Fruit fly (Drosophila melanogaster): Measurements from ENCODE around the gene Cpr64Ad.

Cpr64Ad gene

DNA sequence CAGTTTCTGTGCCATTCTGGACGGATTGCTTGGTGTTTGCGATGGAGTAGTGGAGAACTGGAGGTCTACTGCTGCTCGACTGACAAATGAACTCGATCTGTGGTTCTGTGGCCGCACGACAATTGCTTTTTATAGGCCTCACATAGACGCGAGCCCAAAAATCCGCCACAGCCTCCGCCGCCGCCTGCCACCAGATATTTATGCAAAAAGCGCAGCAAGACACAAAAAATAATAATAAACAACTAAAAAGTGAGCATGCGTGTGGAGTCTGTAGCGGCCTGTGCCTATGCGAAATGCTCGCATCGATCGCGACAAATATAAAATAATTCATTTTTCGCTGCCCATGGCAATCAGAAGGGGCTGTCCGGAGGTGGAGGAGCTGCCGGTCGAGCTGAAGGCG lies 6.1 kb upstream of the Cpr64Ad start, which contains the start of gene Cpr64Aa:
Gene Cpr64Aa (minus strand): TSS at position 101 of the 400 bp plus-strand sequence.
- TF ChIP-seq D1 (tag; optimal IDR thresholded peaks at IDR 0.05) (no peak), Ets98B (GFP tag; IDR thresholded peaks at IDR 0.05) (no peak), rn (GFP tag; IDR thresholded peaks at IDR 0.05) (no peak), CG12605 (GFP tag; IDR thresholded peaks at IDR 0.05) (no peak), CG14655 (GFP tag; optimal IDR thresholded peaks at IDR 0.05) (no peak), CG10348 (GFP tag; IDR thresholded peaks at IDR 0.05) (no peak), Pif1B (GFP tag; optimal IDR thresholded peaks at IDR 0.05) (no peak), CG13204 (GFP tag; optimal IDR thresholded peaks at IDR 0.05) (no peak), CG17806 (tag; optimal IDR thresholded peaks at IDR 0.05) (no peak), CG8301 (tag; optimal IDR thresholded peaks at IDR 0.05) (no peak), EcR (GFP tag; optimal IDR thresholded peaks at IDR 0.05) (no peak), CG4496 (GFP tag; IDR thresholded peaks at IDR 0.05) (no peak), CG34367 (tag; optimal IDR thresholded peaks at IDR 0.05) (no peak), gl (tag; optimal IDR thresholded peaks at IDR 0.05) (no peak), Pif1A (GFP tag; optimal IDR thresholded peaks at IDR 0.05) (no peak), CG9948 (tag; optimal IDR thresholded peaks at IDR 0.05) (no peak), CG15710 (tag; optimal IDR thresholded peaks at IDR 0.05) (no peak)

dm6 chr3L:4209731-4210130 lies 5.4 kb upstream of the Cpr64Ad start:
- TF ChIP-seq CG4496 (GFP tag; IDR thresholded peaks at IDR 0.05) (peak; percentile 83), CG34367 (tag; optimal IDR thresholded peaks at IDR 0.05) (no peak), CG14655 (GFP tag; optimal IDR thresholded peaks at IDR 0.05) (no peak), CG17806 (tag; optimal IDR thresholded peaks at IDR 0.05) (no peak), CG13204 (GFP tag; optimal IDR thresholded peaks at IDR 0.05) (no peak), CG10348 (GFP tag; IDR thresholded peaks at IDR 0.05) (no peak), Snoo (tag; optimal IDR thresholded peaks at IDR 0.05) (no peak), Ets98B (GFP tag; IDR thresholded peaks at IDR 0.05) (peak; percentile 79), CG8159 (tag; optimal IDR thresholded peaks at IDR 0.05) (no peak), CG32121 (GFP tag; IDR thresholded peaks at IDR 0.05) (peak; percentile 88), gl (tag; optimal IDR thresholded peaks at IDR 0.05) (no peak), CG9948 (tag; optimal IDR thresholded peaks at IDR 0.05) (peak; percentile 4), rn (GFP tag; IDR thresholded peaks at IDR 0.05) (no peak), D1 (tag; optimal IDR thresholded peaks at IDR 0.05) (no peak), Pif1B (GFP tag; optimal IDR thresholded peaks at IDR 0.05) (no peak), Pif1A (GFP tag; optimal IDR thresholded peaks at IDR 0.05) (no peak), CG15710 (tag; optimal IDR thresholded peaks at IDR 0.05) (no peak), EcR (GFP tag; optimal IDR thresholded peaks at IDR 0.05) (no peak), CG12605 (GFP tag; IDR thresholded peaks at IDR 0.05) (no peak), CG8301 (tag; optimal IDR thresholded peaks at IDR 0.05) (peak; percentile 45), fd96Ca (GFP tag; IDR thresholded peaks at IDR 0.05) (peak; percentile 61)

- no peak for TF ChIP-seq CG8301 (tag; optimal IDR thresholded peaks at IDR 0.05)
- TF ChIP-seq CG14655 (GFP tag; optimal IDR thresholded peaks at IDR 0.05), result no peak
- no peak for TF ChIP-seq CG32121 (GFP tag; IDR thresholded peaks at IDR 0.05)
- no peak for TF ChIP-seq rn (GFP tag; IDR thresholded peaks at IDR 0.05)
- TF ChIP-seq Pif1B (GFP tag; optimal IDR thresholded peaks at IDR 0.05), result no peak
- TF ChIP-seq fd96Ca (GFP tag; IDR thresholded peaks at IDR 0.05), result no peak
- TF ChIP-seq Snoo (tag; optimal IDR thresholded peaks at IDR 0.05), result no peak
- no peak for TF ChIP-seq CG9948 (tag; optimal IDR thresholded peaks at IDR 0.05)
- no peak for TF ChIP-seq CG8159 (tag; optimal IDR thresholded peaks at IDR 0.05)
- TF ChIP-seq Pif1A (GFP tag; optimal IDR thresholded peaks at IDR 0.05), result no peak
- no peak for TF ChIP-seq CG34367 (tag; optimal IDR thresholded peaks at IDR 0.05)
- TF ChIP-seq Ets98B (GFP tag; IDR thresholded peaks at IDR 0.05), result no peak
- no peak for TF ChIP-seq CG12605 (GFP tag; IDR thresholded peaks at IDR 0.05)
- no peak for TF ChIP-seq CG17806 (tag; optimal IDR thresholded peaks at IDR 0.05)
These were observed 3.7 kb upstream of the Cpr64Ad start, which contains the start of gene Cpr64Ab for dm6 chr3L:4211440-4211839. Gene Cpr64Ab (minus strand): TSS chr3L:4211540.

- TF ChIP-seq CG13204 (GFP tag; optimal IDR thresholded peaks at IDR 0.05) (no peak), CG8159 (tag; optimal IDR thresholded peaks at IDR 0.05) (no peak), Pif1B (GFP tag; optimal IDR thresholded peaks at IDR 0.05) (no peak), Ets98B (GFP tag; IDR thresholded peaks at IDR 0.05) (no peak), CG8301 (tag; optimal IDR thresholded peaks at IDR 0.05) (no peak), CG34367 (tag; optimal IDR thresholded peaks at IDR 0.05) (no peak), CG12605 (GFP tag; IDR thresholded peaks at IDR 0.05) (no peak), CG4496 (GFP tag; IDR thresholded peaks at IDR 0.05) (no peak), fd96Ca (GFP tag; IDR thresholded peaks at IDR 0.05) (no peak), rn (GFP tag; IDR thresholded peaks at IDR 0.05) (no peak), EcR (GFP tag; optimal IDR thresholded peaks at IDR 0.05) (no peak), CG14655 (GFP tag; optimal IDR thresholded peaks at IDR 0.05) (no peak), CG9948 (tag; optimal IDR thresholded peaks at IDR 0.05) (no peak), Snoo (tag; optimal IDR thresholded peaks at IDR 0.05) (no peak), gl (tag; optimal IDR thresholded peaks at IDR 0.05) (no peak), CG32121 (GFP tag; IDR thresholded peaks at IDR 0.05) (no peak)
These were observed 2.4 kb upstream of the Cpr64Ad start, which contains the start of gene Cpr64Ac for dm6 chr3L:4212815-4213214. Gene Cpr64Ac (minus strand): TSS chr3L:4212915.

- TF ChIP-seq fd96Ca (GFP tag; IDR thresholded peaks at IDR 0.05) (no peak), CG32121 (GFP tag; IDR thresholded peaks at IDR 0.05) (0 out of 2 replicates have a peak, but pooled peaks have one; percentile 12), CG4496 (GFP tag; IDR thresholded peaks at IDR 0.05) (peak; percentile 37; the same call in 1 of the 3 replicates), Ets98B (GFP tag; IDR thresholded peaks at IDR 0.05) (peak; percentile 21; the same call in 1 of the 2 replicates), Pif1B (GFP tag; optimal IDR thresholded peaks at IDR 0.05) (no peak), CG8159 (tag; optimal IDR thresholded peaks at IDR 0.05) (no peak), gl (tag; optimal IDR thresholded peaks at IDR 0.05) (no peak), CG14655 (GFP tag; optimal IDR thresholded peaks at IDR 0.05) (no peak)
These were observed 4.4 kb downstream of the Cpr64Ad start for dm6 chr3L:4219291-4220228.

Measured in whole organism, pupa.